Worm (Caenorhabditis elegans): ENCODE data around the gene psme-3.

Gene psme-3

DNA sequence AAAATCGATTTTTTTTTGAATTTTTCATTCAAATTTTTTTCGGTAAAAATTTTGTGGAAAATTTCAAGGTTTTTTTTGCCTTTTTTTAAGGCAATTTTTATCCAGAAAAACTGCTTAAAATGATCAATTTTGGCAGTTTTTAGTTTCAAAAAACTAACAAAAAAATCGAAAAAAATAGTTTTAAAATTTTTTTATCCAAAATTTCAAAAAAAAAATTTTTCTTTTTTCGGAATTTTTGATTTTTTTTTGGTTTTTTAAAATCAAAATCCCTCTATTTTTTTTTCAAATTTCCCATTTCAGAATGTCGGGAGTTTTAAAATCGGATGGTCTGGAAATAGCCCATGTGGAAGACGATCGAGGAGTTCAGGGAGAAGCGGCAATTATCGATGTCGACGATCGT lies 6.0 kb downstream of the psme-3 start, which contains the start of gene Y66D12A.8:
Gene Y66D12A.8 (plus strand): TSS at position 301 of the 400 bp plus-strand sequence.
- TF ChIP-seq pha-4 (tag; optimal IDR thresholded peaks at IDR 0.05) (no peak), zip-8 (tag; optimal IDR thresholded peaks at IDR 0.05) (no peak), M03D4.4 (tag; optimal IDR thresholded peaks at IDR 0.05) (no peak), sptf-1 (tag; optimal IDR thresholded peaks at IDR 0.05) (no peak), cnd-1 (tag; optimal IDR thresholded peaks at IDR 0.05) (no peak), ham-2 (GFP tag; optimal IDR thresholded peaks at IDR 0.05) (no peak), elt-1 (tag; optimal IDR thresholded peaks at IDR 0.05; ENCODE audit: borderline replicate concordance, insufficient read depth) (no peak), lin-32 (GFP tag; optimal IDR thresholded peaks at IDR 0.05) (no peak)

DNA sequence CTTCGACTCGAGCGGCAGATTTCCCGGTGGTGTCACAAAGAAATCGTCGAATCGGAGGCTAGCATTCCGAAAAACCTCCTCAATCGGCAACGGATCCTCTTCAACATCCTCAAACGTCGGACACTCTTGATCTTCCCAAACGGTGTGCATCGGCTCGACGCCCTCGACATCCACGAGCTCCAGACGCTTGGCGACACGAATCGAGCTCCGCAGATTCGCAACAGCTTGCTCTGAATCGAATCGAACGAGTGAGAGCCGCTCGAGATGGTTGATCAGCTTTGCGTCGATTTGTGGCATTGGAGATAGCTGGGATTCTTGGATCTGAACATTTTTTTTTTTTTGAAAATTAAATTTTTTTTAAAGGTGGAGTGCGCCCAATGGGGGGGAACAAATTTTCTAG lies 11.4 kb downstream of the psme-3 start:
- TF ChIP-seq bed-3 (GFP tag; optimal IDR thresholded peaks at IDR 0.05): no peak
- no peak for TF ChIP-seq elt-3 (tag; optimal IDR thresholded peaks at IDR 0.05)
- TF ChIP-seq lin-32 (GFP tag; optimal IDR thresholded peaks at IDR 0.05): no peak
- no peak for TF ChIP-seq zip-8 (tag; optimal IDR thresholded peaks at IDR 0.05)
- no peak for TF ChIP-seq ztf-11 (tag; optimal IDR thresholded peaks at IDR 0.05)
- TF ChIP-seq ham-2 (GFP tag; optimal IDR thresholded peaks at IDR 0.05): no peak
- TF ChIP-seq drap-1 (GFP tag; optimal IDR thresholded peaks at IDR 0.05): no peak
- TF ChIP-seq snpc-4 (tag; optimal IDR thresholded peaks at IDR 0.05): no peak

DNA sequence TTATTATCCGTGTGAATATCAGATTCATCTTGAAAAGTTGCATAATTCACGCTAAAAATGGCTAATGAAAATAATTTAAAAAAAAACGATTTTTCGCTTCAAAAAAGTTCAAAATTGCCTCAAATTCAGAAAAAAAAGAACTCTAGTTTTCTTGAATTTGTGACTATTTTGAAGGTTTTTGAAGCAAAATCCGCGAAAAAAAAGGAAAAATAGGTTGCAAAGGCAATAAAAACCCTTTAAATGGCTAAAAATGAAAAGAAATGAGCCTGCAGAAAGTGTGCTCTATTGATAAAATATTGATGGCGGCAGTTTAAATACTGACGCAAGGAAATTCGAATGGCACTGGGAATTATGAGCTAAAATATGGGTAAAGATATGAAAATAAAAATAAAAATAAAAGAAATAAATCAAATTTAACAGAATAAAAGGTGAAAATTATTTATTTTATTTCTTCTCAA lies 12.5 kb downstream of the psme-3 start, which contains the start of gene Y66D12A.7:
Gene Y66D12A.7 (minus strand): TSS at position 51 of the 458 bp plus-strand sequence.
- TF ChIP-seq snpc-4 (tag; optimal IDR thresholded peaks at IDR 0.05) (no peak), unc-120 (tag; optimal IDR thresholded peaks at IDR 0.05; ENCODE audit: poor library complexity, severe bottlenecking) (peak; percentile 13)

DNA sequence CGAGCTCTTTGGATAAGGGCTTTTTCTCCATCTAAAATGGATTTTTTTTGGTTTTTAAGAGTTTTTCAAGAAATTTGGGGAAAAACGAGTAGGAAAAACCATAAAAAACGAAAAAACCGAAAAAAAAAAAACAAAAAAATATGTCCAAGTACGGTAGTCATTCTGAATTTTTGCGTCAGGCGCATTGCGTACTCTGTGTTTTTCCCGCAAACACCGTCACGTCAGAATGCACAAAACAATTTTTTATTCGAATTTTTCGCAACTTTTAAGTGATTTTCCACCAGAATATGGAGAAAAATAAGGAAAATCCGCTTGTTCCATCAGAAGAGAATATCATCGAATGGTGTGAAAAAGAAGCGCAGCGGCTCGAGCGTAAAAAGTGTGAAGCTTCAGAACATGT lies 13.4 kb downstream of the psme-3 start, which contains the start of the genes Y66D12A.6 and ceh-92:
Gene Y66D12A.6 (minus strand): TSS at position 31 of the 400 bp plus-strand sequence.
Gene ceh-92 (plus strand): TSS at position 229 of the 400 bp plus-strand sequence.
- TF ChIP-seq bed-3 (GFP tag; optimal IDR thresholded peaks at IDR 0.05) (no peak), snpc-4 (tag; optimal IDR thresholded peaks at IDR 0.05) (no peak), M03D4.4 (tag; optimal IDR thresholded peaks at IDR 0.05) (no peak), hlh-1 (tag; optimal IDR thresholded peaks at IDR 0.05) (no peak), zip-8 (tag; optimal IDR thresholded peaks at IDR 0.05) (no peak), mab-5 (tag; optimal IDR thresholded peaks at IDR 0.05) (no peak), drap-1 (GFP tag; optimal IDR thresholded peaks at IDR 0.05) (no peak), pha-4 (tag; optimal IDR thresholded peaks at IDR 0.05) (no peak)

DNA sequence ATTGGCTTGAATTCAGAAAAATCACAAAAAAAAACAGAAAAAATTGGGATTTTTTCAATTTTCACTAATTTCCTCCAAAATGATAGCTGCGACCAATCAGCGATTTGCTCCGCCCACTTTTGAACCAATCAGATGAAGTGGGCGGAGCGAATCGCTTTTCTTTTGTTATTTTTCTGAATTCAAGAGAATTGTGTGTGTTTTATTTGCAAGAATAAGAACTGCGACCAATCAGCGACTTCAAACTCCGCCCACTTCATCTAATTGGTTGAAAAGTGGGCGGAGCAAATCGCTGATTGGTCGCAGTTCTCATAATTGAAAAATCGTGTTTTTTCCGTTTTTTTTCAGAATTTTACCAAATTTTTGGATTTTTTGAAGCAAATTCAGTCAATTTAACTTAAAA lies 14.6 kb downstream of the psme-3 start:
- TF ChIP-seq lsy-2 (tag; optimal IDR thresholded peaks at IDR 0.05) (no peak), mab-5 (tag; optimal IDR thresholded peaks at IDR 0.05) (no peak)

DNA sequence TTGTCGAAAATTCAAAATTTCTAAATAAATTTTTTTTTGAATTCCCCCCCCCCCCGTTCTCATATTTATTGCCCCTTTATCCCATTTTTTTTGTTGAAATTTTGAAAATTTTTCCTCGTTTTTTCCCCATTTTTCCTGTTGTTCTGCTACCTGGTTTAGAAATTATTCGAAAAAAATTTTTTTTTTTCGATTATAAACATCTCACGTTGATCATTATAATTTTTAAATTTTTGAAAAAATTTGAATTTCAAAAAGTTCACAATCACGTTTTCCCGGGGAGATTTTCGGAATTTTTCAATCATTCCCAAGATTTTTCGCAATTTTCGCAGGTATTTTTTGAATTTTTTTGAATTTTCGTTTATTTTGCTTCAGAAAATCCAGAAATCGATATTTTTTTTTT lies 21.0 kb downstream of the psme-3 start, which contains the start of gene Y66D12A.3:
Gene Y66D12A.3 (plus strand): TSS at position 301 of the 400 bp plus-strand sequence.
- TF ChIP-seq nhr-76 (tag; optimal IDR thresholded peaks at IDR 0.05) (no peak), mab-5 (tag; optimal IDR thresholded peaks at IDR 0.05) (no peak), unc-120 (tag; optimal IDR thresholded peaks at IDR 0.05; ENCODE audit: poor library complexity, severe bottlenecking) (no peak), pha-4 (tag; optimal IDR thresholded peaks at IDR 0.05) (no peak), elt-3 (tag; optimal IDR thresholded peaks at IDR 0.05) (no peak), flh-1 (GFP tag; optimal IDR thresholded peaks at IDR 0.05) (no peak), nhr-28 (tag; optimal IDR thresholded peaks at IDR 0.05) (no peak), cnd-1 (tag; optimal IDR thresholded peaks at IDR 0.05) (no peak), ceh-43 (GFP tag; optimal IDR thresholded peaks at IDR 0.05) (no peak), hlh-1 (tag; optimal IDR thresholded peaks at IDR 0.05) (no peak)

DNA sequence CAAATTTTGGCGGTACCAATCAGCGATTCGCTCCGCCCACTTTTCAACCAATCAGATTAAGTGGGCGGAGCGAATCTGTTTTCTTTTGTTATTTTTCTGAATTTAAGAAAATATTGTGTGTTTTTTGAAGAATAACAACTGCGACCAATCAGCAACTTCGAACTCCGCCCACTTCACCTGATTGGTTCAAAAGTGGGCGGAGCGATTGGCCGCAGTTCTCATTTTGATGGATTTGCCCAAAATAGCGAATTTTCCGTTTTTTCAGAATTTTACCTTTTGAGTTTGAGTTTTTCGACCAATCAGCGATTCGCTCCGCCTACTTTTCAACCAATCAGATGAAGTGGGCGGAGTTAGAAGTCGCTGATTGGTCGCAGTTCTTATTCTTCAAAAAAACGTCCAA lies 21.4 kb downstream of the psme-3 start:
- TF ChIP-seq lsy-2 (tag; optimal IDR thresholded peaks at IDR 0.05): no peak
- TF ChIP-seq nhr-76 (tag; optimal IDR thresholded peaks at IDR 0.05): no peak
- TF ChIP-seq nhr-28 (tag; optimal IDR thresholded peaks at IDR 0.05): no peak

DNA sequence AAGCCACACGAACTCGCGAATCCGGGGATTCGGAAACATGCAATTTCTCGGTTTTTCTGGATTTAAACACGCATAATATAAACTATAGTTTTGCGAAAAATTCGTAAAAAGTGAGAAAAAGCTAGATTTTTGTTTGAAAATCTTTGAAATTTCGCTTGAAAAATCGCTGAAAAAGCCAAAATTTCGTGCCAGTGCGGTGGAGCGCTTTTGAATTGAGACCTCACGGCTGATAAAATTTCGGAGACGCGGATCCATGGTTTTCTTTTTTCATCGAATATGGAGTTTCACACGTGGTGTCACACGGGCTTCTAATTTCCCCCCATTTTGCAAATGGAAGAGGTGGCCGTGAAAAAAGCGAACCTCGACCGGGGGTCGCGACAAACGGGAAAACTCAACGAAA lies 22.3 kb downstream of the psme-3 start:
- TF ChIP-seq pha-4 (tag; optimal IDR thresholded peaks at IDR 0.05): no peak
- no peak for TF ChIP-seq hlh-1 (tag; optimal IDR thresholded peaks at IDR 0.05)
- no peak for TF ChIP-seq zip-8 (tag; optimal IDR thresholded peaks at IDR 0.05)
- TF ChIP-seq drap-1 (GFP tag; optimal IDR thresholded peaks at IDR 0.05): no peak
- TF ChIP-seq mep-1 (tag; optimal IDR thresholded peaks at IDR 0.05): no peak
- no peak for TF ChIP-seq nhr-2 (tag; optimal IDR thresholded peaks at IDR 0.05)
- no peak for TF ChIP-seq ces-1 (GFP tag; optimal IDR thresholded peaks at IDR 0.05)
- TF ChIP-seq blmp-1 (tag; optimal IDR thresholded peaks at IDR 0.05): no peak
- TF ChIP-seq unc-120 (tag; optimal IDR thresholded peaks at IDR 0.05; ENCODE audit: poor library complexity, severe bottlenecking): no peak
- no peak for TF ChIP-seq lsy-2 (tag; optimal IDR thresholded peaks at IDR 0.05)

All from whole organism, mixed stage, embryonic.